Fruit fly (Drosophila melanogaster): ENCODE data around the gene CG13931.

CG13931 gene

DNA sequence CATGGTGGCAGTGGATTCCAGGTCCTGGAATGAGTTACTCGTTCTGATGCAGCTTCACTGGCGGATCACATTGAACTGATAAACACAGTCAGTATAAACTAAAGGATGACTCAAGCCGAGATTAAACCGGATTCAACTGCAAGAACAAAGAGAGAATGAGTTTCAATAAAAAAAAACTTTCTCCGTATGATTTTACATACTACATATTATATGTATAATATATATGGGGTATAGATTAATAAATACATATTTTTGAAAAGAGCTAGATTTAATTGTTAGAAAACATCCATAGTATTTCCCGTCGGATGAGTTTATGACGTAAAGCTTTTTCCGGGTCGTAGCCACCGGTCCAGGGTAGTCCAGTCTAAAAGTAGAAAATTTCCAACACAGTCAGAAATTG, 21.9 kb upstream of the CG13931 start, which contains the start of gene CG12035:
TSS of gene CG12035 (plus strand) at position 301 of the 400 bp plus-strand sequence.
- TF ChIP-seq fd96Ca (GFP tag; IDR thresholded peaks at IDR 0.05), result no peak
- no peak for TF ChIP-seq CG9948 (tag; optimal IDR thresholded peaks at IDR 0.05)
- TF ChIP-seq CG8159 (tag; optimal IDR thresholded peaks at IDR 0.05), result no peak
- TF ChIP-seq CG4496 (GFP tag; IDR thresholded peaks at IDR 0.05), result no peak
- TF ChIP-seq Pif1A (GFP tag; optimal IDR thresholded peaks at IDR 0.05), result no peak
- no peak for TF ChIP-seq CG12605 (GFP tag; IDR thresholded peaks at IDR 0.05)
- no peak for TF ChIP-seq rn (GFP tag; IDR thresholded peaks at IDR 0.05)
- no peak for TF ChIP-seq CG13204 (GFP tag; optimal IDR thresholded peaks at IDR 0.05)
- TF ChIP-seq Snoo (tag; optimal IDR thresholded peaks at IDR 0.05), result no peak
- no peak for TF ChIP-seq D1 (tag; optimal IDR thresholded peaks at IDR 0.05)
- TF ChIP-seq Pif1B (GFP tag; optimal IDR thresholded peaks at IDR 0.05), result no peak
- no peak for TF ChIP-seq Ets98B (GFP tag; IDR thresholded peaks at IDR 0.05)
- no peak for TF ChIP-seq CG17806 (tag; optimal IDR thresholded peaks at IDR 0.05)
- no peak for TF ChIP-seq CG32121 (GFP tag; IDR thresholded peaks at IDR 0.05)

DNA sequence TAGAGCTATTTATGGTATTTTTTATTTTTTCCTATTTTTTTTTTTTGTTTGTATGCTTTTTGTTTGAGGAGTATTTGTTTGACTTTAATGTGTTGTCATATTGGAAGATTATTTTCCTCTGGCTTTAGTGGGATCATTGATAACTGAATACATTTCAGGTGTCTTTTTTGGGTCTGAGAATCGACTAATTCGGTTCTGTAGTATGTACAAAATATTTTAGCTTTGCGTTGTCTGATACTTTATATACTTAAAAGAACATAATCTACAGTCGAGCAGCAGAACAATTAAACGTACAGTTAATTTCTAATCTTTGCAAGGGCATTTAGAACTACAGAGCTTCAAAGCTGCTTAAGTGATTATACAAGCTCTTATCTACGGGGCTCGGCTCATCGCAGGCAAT, 20.8 kb upstream of the CG13931 start, which contains the start of gene CG18171:
TSS of gene CG18171 (minus strand) at position 101 of the 400 bp plus-strand sequence.
- TF ChIP-seq EcR (GFP tag; optimal IDR thresholded peaks at IDR 0.05) (no peak), CG4496 (GFP tag; IDR thresholded peaks at IDR 0.05) (no peak), CG17806 (tag; optimal IDR thresholded peaks at IDR 0.05) (no peak), CG15710 (tag; optimal IDR thresholded peaks at IDR 0.05) (no peak), CG34367 (tag; optimal IDR thresholded peaks at IDR 0.05) (no peak), CG13204 (GFP tag; optimal IDR thresholded peaks at IDR 0.05) (no peak), CG8301 (tag; optimal IDR thresholded peaks at IDR 0.05) (no peak), fd96Ca (GFP tag; IDR thresholded peaks at IDR 0.05) (no peak), Snoo (tag; optimal IDR thresholded peaks at IDR 0.05) (no peak), CG10348 (GFP tag; IDR thresholded peaks at IDR 0.05) (no peak), CG14655 (GFP tag; optimal IDR thresholded peaks at IDR 0.05) (no peak), CG32121 (GFP tag; IDR thresholded peaks at IDR 0.05) (no peak), Pif1B (GFP tag; optimal IDR thresholded peaks at IDR 0.05) (no peak)

DNA sequence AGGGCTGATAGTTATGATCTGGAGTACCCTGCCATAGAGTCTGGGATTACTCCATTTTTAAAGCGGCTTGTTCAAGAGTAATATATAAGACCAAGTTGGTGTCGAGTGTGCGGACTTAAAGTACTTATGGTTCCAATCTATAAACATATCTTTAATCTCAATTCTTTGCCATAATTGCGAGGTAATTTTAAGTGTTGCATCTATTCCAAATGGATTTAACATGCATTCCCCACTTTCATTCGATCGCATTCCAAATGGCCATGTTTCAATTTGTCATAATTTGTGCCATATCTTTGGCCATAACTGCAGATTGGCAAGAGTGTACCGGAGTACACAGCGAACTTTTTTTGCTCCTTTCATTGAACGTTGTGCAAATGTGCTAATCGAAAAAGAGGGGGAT, 9.0 kb upstream of the CG13931 start:
- TF ChIP-seq CG8159 (tag; optimal IDR thresholded peaks at IDR 0.05), result peak; percentile 67
- peak; percentile 52 for TF ChIP-seq CG34367 (tag; optimal IDR thresholded peaks at IDR 0.05)
- TF ChIP-seq Ets98B (GFP tag; IDR thresholded peaks at IDR 0.05), result no peak
- peak; percentile 34 for TF ChIP-seq CG17806 (tag; optimal IDR thresholded peaks at IDR 0.05)
- no peak for TF ChIP-seq rn (GFP tag; IDR thresholded peaks at IDR 0.05)
- peak; percentile 63 for TF ChIP-seq CG15710 (tag; optimal IDR thresholded peaks at IDR 0.05)

DNA sequence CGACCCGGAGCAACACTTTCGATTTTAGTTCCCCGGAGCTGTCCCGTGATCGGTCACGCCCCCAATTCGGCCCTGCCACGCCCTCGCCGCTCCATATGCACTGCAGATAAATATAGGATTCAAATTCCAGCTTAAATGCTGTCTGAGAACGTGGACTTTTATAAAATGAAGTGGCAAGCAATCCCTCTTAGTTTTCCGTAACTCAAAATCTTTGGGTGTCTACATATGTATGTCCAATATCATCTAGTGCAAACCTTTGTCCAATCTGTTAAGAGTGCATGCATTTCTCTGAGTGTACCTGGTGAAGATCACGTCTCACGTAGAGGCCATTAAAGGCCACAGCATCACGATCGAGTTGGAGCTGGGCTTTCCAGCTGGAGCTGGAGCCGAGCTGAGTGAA, 8.4 kb upstream of the CG13931 start:
- TF ChIP-seq CG9948 (tag; optimal IDR thresholded peaks at IDR 0.05) (peak; percentile 42), CG8159 (tag; optimal IDR thresholded peaks at IDR 0.05) (peak; percentile 61), Snoo (tag; optimal IDR thresholded peaks at IDR 0.05) (no peak), CG17806 (tag; optimal IDR thresholded peaks at IDR 0.05) (peak; percentile 51), CG34367 (tag; optimal IDR thresholded peaks at IDR 0.05) (no peak), EcR (GFP tag; optimal IDR thresholded peaks at IDR 0.05) (no peak), CG4496 (GFP tag; IDR thresholded peaks at IDR 0.05) (peak; percentile 54; the same call in 1 of the 3 replicates), fd96Ca (GFP tag; IDR thresholded peaks at IDR 0.05) (peak; percentile 56; the same call in 1 of the 3 replicates), CG10348 (GFP tag; IDR thresholded peaks at IDR 0.05) (no peak), rn (GFP tag; IDR thresholded peaks at IDR 0.05) (no peak), CG15710 (tag; optimal IDR thresholded peaks at IDR 0.05) (peak; percentile 27), CG14655 (GFP tag; optimal IDR thresholded peaks at IDR 0.05) (peak; percentile 39), Pif1A (GFP tag; optimal IDR thresholded peaks at IDR 0.05) (peak; percentile 32)

DNA sequence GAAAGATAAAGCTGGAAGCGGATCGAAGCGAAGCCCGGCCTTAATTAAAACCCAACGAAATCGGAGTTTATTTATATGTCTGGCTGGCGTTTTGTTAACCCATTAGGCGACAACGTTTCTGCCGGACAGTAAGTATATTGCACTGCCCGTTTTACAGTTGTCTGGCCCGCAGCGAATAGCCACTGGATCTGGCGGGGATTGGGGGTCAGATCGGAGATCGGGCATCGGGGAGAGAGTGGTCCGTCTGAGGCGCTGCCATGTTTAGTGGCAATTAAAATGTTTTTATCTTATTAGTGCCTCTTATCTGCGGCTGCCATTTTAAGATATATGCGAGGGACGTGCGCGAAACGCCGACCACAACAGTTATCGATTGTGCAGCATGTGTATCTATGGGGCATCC, 7.0 kb upstream of the CG13931 start:
- no peak for TF ChIP-seq Pif1B (GFP tag; optimal IDR thresholded peaks at IDR 0.05)
- TF ChIP-seq rn (GFP tag; IDR thresholded peaks at IDR 0.05), result no peak
- no peak for TF ChIP-seq CG34367 (tag; optimal IDR thresholded peaks at IDR 0.05)
- no peak for TF ChIP-seq CG15710 (tag; optimal IDR thresholded peaks at IDR 0.05)
- peak; percentile 52 for TF ChIP-seq EcR (GFP tag; optimal IDR thresholded peaks at IDR 0.05)
- TF ChIP-seq Snoo (tag; optimal IDR thresholded peaks at IDR 0.05), result no peak
- no peak for TF ChIP-seq CG13204 (GFP tag; optimal IDR thresholded peaks at IDR 0.05)

DNA sequence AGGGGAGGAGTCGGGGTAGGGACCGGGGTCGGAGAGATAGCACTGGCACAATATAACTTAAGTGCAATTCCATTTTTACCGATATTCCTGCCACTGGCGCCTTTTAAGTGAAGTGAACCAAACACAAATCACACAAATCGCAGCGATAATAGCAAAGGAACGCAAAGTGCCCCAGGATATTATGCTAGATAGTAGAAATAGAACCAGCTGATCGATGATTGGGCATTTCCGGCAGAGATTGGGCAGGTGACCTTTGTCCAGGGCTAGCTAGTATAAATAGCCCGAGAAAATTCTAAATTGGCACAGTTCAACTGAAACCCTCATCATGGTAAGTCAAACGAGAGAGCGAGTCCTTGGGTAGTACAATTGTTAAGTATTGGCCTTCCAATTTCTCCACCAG, 7.9 kb downstream of the CG13931 start, which contains the start of gene CG12011:
TSS of gene CG12011 (plus strand) at position 301 of the 400 bp plus-strand sequence.
- TF ChIP-seq CG8301 (tag; optimal IDR thresholded peaks at IDR 0.05), result no peak
- no peak for TF ChIP-seq EcR (GFP tag; optimal IDR thresholded peaks at IDR 0.05)
- TF ChIP-seq D1 (tag; optimal IDR thresholded peaks at IDR 0.05), result no peak
- no peak for TF ChIP-seq CG4496 (GFP tag; IDR thresholded peaks at IDR 0.05)
- no peak for TF ChIP-seq Ets98B (GFP tag; IDR thresholded peaks at IDR 0.05)
- no peak for TF ChIP-seq CG13204 (GFP tag; optimal IDR thresholded peaks at IDR 0.05)
- no peak for TF ChIP-seq CG9948 (tag; optimal IDR thresholded peaks at IDR 0.05)
- TF ChIP-seq Pif1B (GFP tag; optimal IDR thresholded peaks at IDR 0.05), result no peak
- TF ChIP-seq rn (GFP tag; IDR thresholded peaks at IDR 0.05), result no peak
- no peak for TF ChIP-seq CG15710 (tag; optimal IDR thresholded peaks at IDR 0.05)

DNA sequence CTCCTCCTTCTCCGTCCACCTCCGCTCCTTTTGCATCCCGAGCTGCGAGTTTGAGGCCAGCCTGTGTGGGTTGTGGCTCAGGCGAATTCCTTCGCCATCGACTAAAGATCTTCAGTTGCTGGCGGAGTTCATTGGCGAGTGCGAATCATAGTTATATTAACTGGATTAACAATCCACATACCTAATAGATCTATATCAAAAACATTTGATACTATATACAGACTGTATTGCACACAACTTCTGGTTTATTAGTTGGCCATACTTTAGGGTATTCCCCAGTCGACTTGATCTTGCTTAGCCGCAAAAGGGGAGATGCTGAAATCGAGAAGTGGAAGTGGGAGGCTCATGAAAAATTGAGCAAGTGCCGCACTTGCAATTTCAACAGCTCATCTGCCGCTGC, 9.3 kb downstream of the CG13931 start:
- TF ChIP-seq Pif1B (GFP tag; optimal IDR thresholded peaks at IDR 0.05) (no peak), CG17806 (tag; optimal IDR thresholded peaks at IDR 0.05) (peak; percentile 70), CG13204 (GFP tag; optimal IDR thresholded peaks at IDR 0.05) (no peak), CG15710 (tag; optimal IDR thresholded peaks at IDR 0.05) (peak; percentile 44), gl (tag; optimal IDR thresholded peaks at IDR 0.05) (peak; percentile 10), Snoo (tag; optimal IDR thresholded peaks at IDR 0.05) (no peak), EcR (GFP tag; optimal IDR thresholded peaks at IDR 0.05) (no peak), CG32121 (GFP tag; IDR thresholded peaks at IDR 0.05) (no peak), CG8159 (tag; optimal IDR thresholded peaks at IDR 0.05) (peak; percentile 74), fd96Ca (GFP tag; IDR thresholded peaks at IDR 0.05) (no peak), CG9948 (tag; optimal IDR thresholded peaks at IDR 0.05) (peak; percentile 56), CG12605 (GFP tag; IDR thresholded peaks at IDR 0.05) (no peak), rn (GFP tag; IDR thresholded peaks at IDR 0.05) (no peak), Ets98B (GFP tag; IDR thresholded peaks at IDR 0.05) (no peak), CG34367 (tag; optimal IDR thresholded peaks at IDR 0.05) (peak; percentile 36), D1 (tag; optimal IDR thresholded peaks at IDR 0.05) (no peak), Pif1A (GFP tag; optimal IDR thresholded peaks at IDR 0.05) (no peak), CG10348 (GFP tag; IDR thresholded peaks at IDR 0.05) (no peak), CG14655 (GFP tag; optimal IDR thresholded peaks at IDR 0.05) (peak; percentile 61), CG4496 (GFP tag; IDR thresholded peaks at IDR 0.05) (no peak), CG8301 (tag; optimal IDR thresholded peaks at IDR 0.05) (peak; percentile 33)

Measured in whole organism, pupa.